Fruit fly (Drosophila melanogaster) whole organism, embryonic: ENCODE data around the gene CG12194.

Experiments
- Antp ChIP-seq: fragments of 200-800 bp; sonication (Bioruptor generic); optimal IDR thresholded peaks from 3 replicates; lab custom pipeline; 2016; ENCODE audit warnings: missing biosample characterization, missing genetic modification characterization
- Asciz ChIP-seq: fragments of 200-800 bp; sonication (Bioruptor generic); optimal IDR thresholded peaks from 2 replicates; lab custom pipeline; 2017; ENCODE audit warnings: missing biosample characterization, mild to moderate bottlenecking, missing genetic modification characterization, missing genetic modification reagents
- Bgb ChIP-seq: fragments of 200-800 bp; sonication (Bioruptor generic); IDR thresholded peaks from 2 replicates; pipeline ENCODE4 v1.3.6; 2022; ENCODE audit warnings: missing biosample characterization, missing genetic modification characterization; ENCODE audit not compliant: partially characterized antibody
- BtbVII ChIP-seq: fragments of 200-800 bp; sonication (Bioruptor generic); optimal IDR thresholded peaks from 3 replicates; lab custom pipeline; 2017; ENCODE audit warnings: missing biosample characterization, mild to moderate bottlenecking, missing genetic modification characterization
- CG10654 ChIP-seq: fragments of 200-800 bp; sonication (Bioruptor generic); optimal IDR thresholded peaks from 2 replicates; lab custom pipeline; 2016; ENCODE audit warnings: missing biosample characterization, missing genetic modification characterization
- CG11560 ChIP-seq: fragments of 200-800 bp; sonication (Bioruptor generic); IDR thresholded peaks from 3 replicates; pipeline ENCODE4 v1.3.6; 2022; ENCODE audit warnings: missing biosample characterization, missing genetic modification characterization
- CG13894 ChIP-seq: fragments of 200-800 bp; sonication (Bioruptor generic); optimal IDR thresholded peaks from 3 replicates; lab custom pipeline; 2018; ENCODE audit warnings: missing biosample characterization, mild to moderate bottlenecking, missing genetic modification characterization, moderate library complexity
- CG30431 ChIP-seq: fragments of 200-800 bp; sonication (Bioruptor generic); optimal IDR thresholded peaks from 2 replicates; lab custom pipeline; 2017; ENCODE audit warnings: missing biosample characterization, missing genetic modification characterization
- CG3281 ChIP-seq: fragments of 200-800 bp; sonication (Bioruptor generic); optimal IDR thresholded peaks from 3 replicates; lab custom pipeline; 2017; ENCODE audit warnings: missing biosample characterization, mild to moderate bottlenecking, missing genetic modification characterization
- CG33557 ChIP-seq: fragments of 200-800 bp; sonication (Bioruptor generic); optimal IDR thresholded peaks from 2 replicates; lab custom pipeline; 2019; ENCODE audit warnings: missing biosample characterization, mild to moderate bottlenecking, missing genetic modification characterization, moderate library complexity
- CG3726 ChIP-seq: fragments of 200-800 bp; sonication (Bioruptor generic); IDR thresholded peaks from 3 replicates; pipeline ENCODE4, ENCODE4 v1.3.6; 2022; ENCODE audit warnings: missing biosample characterization, missing genetic modification characterization
- CG6272 ChIP-seq: fragments of 200-800 bp; sonication (Bioruptor generic); IDR thresholded peaks from 2 replicates; pipeline ENCODE4 v1.3.6; 2022; ENCODE audit warnings: missing biosample characterization, missing genetic modification characterization
- CG6765 ChIP-seq: fragments of 200-800 bp; sonication (Bioruptor generic); optimal IDR thresholded peaks from 3 replicates; lab custom pipeline; 2017; ENCODE audit warnings: missing biosample characterization, mild to moderate bottlenecking, missing genetic modification characterization
- CG7357 ChIP-seq: fragments of 200-800 bp; sonication (Bioruptor generic); IDR thresholded peaks from 3 replicates; pipeline ENCODE4 v1.3.6; 2022; ENCODE audit warnings: missing biosample characterization, missing genetic modification characterization
- CG7928 ChIP-seq: fragments of 200-800 bp; sonication (Bioruptor generic); optimal IDR thresholded peaks from 2 replicates; lab custom pipeline; 2017; ENCODE audit warnings: missing biosample characterization, mild to moderate bottlenecking, missing genetic modification characterization
- CG8765 ChIP-seq: fragments of 200-800 bp; sonication (Bioruptor generic); IDR thresholded peaks from 2 replicates; pipeline ENCODE4 v1.3.6; 2022; ENCODE audit warnings: missing biosample characterization, missing genetic modification characterization
- D19B ChIP-seq: fragments of 200-800 bp; sonication (Bioruptor generic); optimal IDR thresholded peaks from 2 replicates; lab custom pipeline; 2017; ENCODE audit warnings: missing biosample characterization, mild to moderate bottlenecking, missing genetic modification characterization
- Eip74EF ChIP-seq, 2 experiments: fragments of 200-800 bp in 1 of 2; fragments of >200 bp in 1 of 2; sonication (Bioruptor generic) in 1 of 2; optimal IDR thresholded peaks; 2 replicates each; lab custom pipeline; 2017 to 2019; ENCODE audit warnings: missing biosample characterization in 2 of 2, missing genetic modification characterization in 2 of 2, mild to moderate bottlenecking in 1 of 2, moderate library complexity in 1 of 2
- Gug ChIP-seq: fragments of 200-800 bp; sonication (Bioruptor generic); IDR thresholded peaks from 4 replicates; pipeline ENCODE4 v1.3.6; 2022; ENCODE audit warnings: missing biosample characterization, missing genetic modification characterization
- H15 ChIP-seq: fragments of 200-800 bp; sonication (Bioruptor generic); IDR thresholded peaks from 3 replicates; pipeline ENCODE4 v1.3.6; 2022; ENCODE audit warnings: missing biosample characterization, missing genetic modification characterization
- Kr ChIP-seq: fragments of 200-800 bp; sonication (Bioruptor generic); optimal IDR thresholded peaks from 2 replicates; lab custom pipeline; 2017; ENCODE audit warnings: missing biosample characterization, mild to moderate bottlenecking, missing genetic modification characterization
- Mad ChIP-seq: fragments of 200-800 bp; sonication (Bioruptor generic); optimal IDR thresholded peaks from 2 replicates; lab custom pipeline; 2016; ENCODE audit warnings: missing biosample characterization, missing genetic modification characterization
- Mes4 ChIP-seq: fragments of 200-800 bp; sonication (Bioruptor generic); optimal IDR thresholded peaks from 2 replicates; lab custom pipeline; 2016; ENCODE audit warnings: missing biosample characterization, missing genetic modification characterization
- NC2α ChIP-seq: fragments of 200-800 bp; sonication (Bioruptor generic); optimal IDR thresholded peaks from 2 replicates; lab custom pipeline; 2016; ENCODE audit warnings: missing biosample characterization, missing genetic modification characterization
- Sin3A ChIP-seq: fragments of >200 bp; optimal IDR thresholded peaks from 2 replicates; lab custom pipeline; 2018
- Sox102F ChIP-seq: fragments of 200-800 bp; sonication (Bioruptor generic); optimal IDR thresholded peaks from 2 replicates; lab custom pipeline; 2018; ENCODE audit warnings: missing biosample characterization, mild to moderate bottlenecking, missing genetic modification characterization, moderate library complexity
- TFAM ChIP-seq: fragments of 200-800 bp; sonication (Bioruptor generic); optimal IDR thresholded peaks from 2 replicates; lab custom pipeline; 2017; ENCODE audit warnings: missing biosample characterization, missing genetic modification characterization, inconsistent platforms
- ara ChIP-seq: fragments of 200-800 bp; sonication (Bioruptor generic); IDR thresholded peaks from 2 replicates; pipeline ENCODE4 v1.3.6; 2022; ENCODE audit warnings: missing biosample characterization, missing genetic modification characterization
- ase ChIP-seq: fragments of 200-800 bp; sonication (Bioruptor generic); IDR thresholded peaks from 3 replicates; pipeline ENCODE4 v1.3.6; 2022; ENCODE audit warnings: missing biosample characterization, missing genetic modification characterization
- bigmax ChIP-seq: fragments of 200-800 bp; sonication (Bioruptor generic); optimal IDR thresholded peaks from 2 replicates; lab custom pipeline; 2018; ENCODE audit warnings: missing biosample characterization, mild to moderate bottlenecking, missing genetic modification characterization
- cato ChIP-seq: fragments of 200-800 bp; sonication (Bioruptor generic); optimal IDR thresholded peaks from 2 replicates; lab custom pipeline; 2016; ENCODE audit warnings: missing biosample characterization, missing genetic modification characterization, borderline replicate concordance
- chif ChIP-seq, 2 experiments: fragments of 200-800 bp; sonication (Bioruptor generic); optimal IDR thresholded peaks; 3 replicates each; lab custom pipeline; 2016; ENCODE audit warnings: missing biosample characterization in 2 of 2, missing genetic modification characterization in 2 of 2
- ci ChIP-seq: fragments of 200-800 bp; sonication (Bioruptor generic); IDR thresholded peaks from 3 replicates; pipeline ENCODE4 v1.3.6; 2022; ENCODE audit warnings: missing biosample characterization, missing genetic modification characterization
- fd3F ChIP-seq: fragments of 200-800 bp; sonication (Bioruptor generic); optimal IDR thresholded peaks from 2 replicates; lab custom pipeline; 2018; ENCODE audit warnings: missing biosample characterization, mild to moderate bottlenecking, missing genetic modification characterization, moderate library complexity
- gem ChIP-seq: fragments of 200-800 bp; sonication (Bioruptor generic); optimal IDR thresholded peaks from 2 replicates; lab custom pipeline; 2019; ENCODE audit warnings: missing biosample characterization, mild to moderate bottlenecking, missing genetic modification characterization, moderate library complexity
- gsb-n ChIP-seq: fragments of 200-800 bp; sonication (Bioruptor generic); optimal IDR thresholded peaks from 3 replicates; lab custom pipeline; 2018; ENCODE audit warnings: missing biosample characterization, mild to moderate bottlenecking, missing genetic modification characterization
- inv ChIP-seq: fragments of 200-800 bp; sonication (Bioruptor generic); IDR thresholded peaks from 2 replicates; pipeline ENCODE4 v1.3.6; 2022; ENCODE audit warnings: missing biosample characterization, missing genetic modification characterization; ENCODE audit not compliant: partially characterized antibody
- lab ChIP-seq: fragments of 200-800 bp; sonication (Bioruptor generic); optimal IDR thresholded peaks from 3 replicates; lab custom pipeline; 2017; ENCODE audit warnings: missing biosample characterization, missing genetic modification characterization, mild to moderate bottlenecking, moderate library complexity, missing genetic modification reagents
- lbe ChIP-seq: fragments of 200-800 bp; sonication (Bioruptor generic); optimal IDR thresholded peaks from 2 replicates; lab custom pipeline; 2016; ENCODE audit warnings: missing biosample characterization, mild to moderate bottlenecking, missing genetic modification characterization
- pb ChIP-seq: fragments of 200-800 bp; sonication (Bioruptor generic); optimal IDR thresholded peaks from 3 replicates; lab custom pipeline; 2016; ENCODE audit warnings: missing biosample characterization, missing genetic modification characterization
- prd ChIP-seq, 3 experiments: fragments of >200 bp in 2 of 3; fragments of 200-800 bp in 1 of 3; sonication (Bioruptor generic) in 1 of 3; optimal IDR thresholded peaks in 2 of 3; IDR thresholded peaks in 1 of 3; 2 replicates in 2 of 3; 3 replicates in 1 of 3; pipeline versions ENCODE4 v1.3.6 to Lab custom; 2017 to 2022; ENCODE audit warnings: missing biosample characterization in 1 of 3, missing genetic modification characterization in 1 of 3
- row ChIP-seq: fragments of 200-800 bp; sonication (Bioruptor generic); IDR thresholded peaks from 3 replicates; pipeline ENCODE4 v1.3.6; 2022; ENCODE audit warnings: missing biosample characterization, missing genetic modification characterization
- salm ChIP-seq: fragments of 200-800 bp; sonication (Bioruptor generic); optimal IDR thresholded peaks from 2 replicates; lab custom pipeline; 2018; ENCODE audit warnings: missing biosample characterization, mild to moderate bottlenecking, missing genetic modification characterization
- schlank ChIP-seq: fragments of 200-800 bp; sonication (Bioruptor generic); optimal IDR thresholded peaks from 2 replicates; lab custom pipeline; 2018; ENCODE audit warnings: missing biosample characterization, mild to moderate bottlenecking, missing genetic modification characterization
- sima ChIP-seq: fragments of 200-800 bp; sonication (Bioruptor generic); optimal IDR thresholded peaks from 2 replicates; lab custom pipeline; 2016; ENCODE audit warnings: missing biosample characterization, missing genetic modification characterization
- slp2 ChIP-seq: fragments of 200-800 bp; sonication (Bioruptor generic); optimal IDR thresholded peaks from 2 replicates; lab custom pipeline; 2016; ENCODE audit warnings: missing biosample characterization, missing genetic modification characterization
- sob ChIP-seq: fragments of 200-800 bp; sonication (Bioruptor generic); IDR thresholded peaks from 2 replicates; pipeline ENCODE4 v1.3.6; 2022; ENCODE audit warnings: missing biosample characterization, missing genetic modification characterization
- wek ChIP-seq: fragments of 200-800 bp; sonication (Bioruptor generic); optimal IDR thresholded peaks from 3 replicates; lab custom pipeline; 2018; ENCODE audit warnings: missing biosample characterization, mild to moderate bottlenecking, missing genetic modification characterization, moderate library complexity

Gene CG12194

dm6 chr2L:4887382-4888219, 49.5 kb downstream of the CG12194 start (continued):
- TF ChIP-seq row (GFP tag; lab: Robert Waterston, UW) (peak; percentile 66), sima (GFP tag; lab: Kevin White, UChicago) (no peak), schlank (tag; lab: Kevin White, UChicago) (no peak), Bgb (GFP tag; lab: Robert Waterston, UW) (no peak), gsb-n (tag; lab: Kevin White, UChicago) (peak; percentile 41), CG7357 (GFP tag; lab: Robert Waterston, UW) (peak; percentile 41; the same call in 1 of the 3 replicates), ci (peak; percentile 67), Gug (GFP tag; lab: Robert Waterston, UW) (peak; percentile 46; the same call in 2 of the 4 replicates), pb (no peak), CG7928 (GFP tag; lab: Kevin White, UChicago) (peak; percentile 17), cato (GFP tag; lab: Kevin White, UChicago) (peak; percentile 14), CG30431 (GFP tag; lab: Kevin White, UChicago) (peak; percentile 24), lab (GFP tag; lab: Kevin White, UChicago) (peak; percentile 62), Sin3A (no peak), fd3F (GFP tag; lab: Kevin White, UChicago) (peak; percentile 39), CG3281 (peak; percentile 52), sob (peak; percentile 68), Antp (GFP tag; lab: Kevin White, UChicago) (peak; percentile 10), slp2 (GFP tag; lab: Kevin White, UChicago) (no peak), D19B (GFP tag; lab: Kevin White, UChicago) (peak; percentile 18), CG33557 (no peak), CG10654 (GFP tag; lab: Kevin White, UChicago) (peak; percentile 35), NC2α (GFP tag; lab: Kevin White, UChicago) (peak; percentile 8), gem (peak; percentile 80), lbe (GFP tag; lab: Kevin White, UChicago) (peak; percentile 87), prd (optimal IDR thresholded peaks at IDR 0.05; lab: Kevin White, UChicago) (no peak), prd (GFP tag; IDR thresholded peaks at IDR 0.05; lab: Robert Waterston, UW) (peak; percentile 77), ara (peak; percentile 64), Asciz (GFP tag; lab: Kevin White, UChicago) (peak; percentile 12), Mes4 (GFP tag; lab: Kevin White, UChicago) (no peak), CG6765 (GFP tag; lab: Kevin White, UChicago) (no peak), inv (no peak), wek (GFP tag; lab: Kevin White, UChicago) (no peak), Mad (GFP tag; lab: Kevin White, UChicago) (no peak), bigmax (GFP tag; lab: Kevin White, UChicago) (no peak), salm (no peak), CG13894 (tag; lab: Kevin White, UChicago) (no peak), Kr (no peak), H15 (GFP tag; lab: Robert Waterston, UW) (peak; percentile 74; the same call in 2 of the 3 replicates), Eip74EF (GFP tag; optimal IDR thresholded peaks at IDR 0.05; lab: Kevin White, UChicago) (no peak), CG6272 (GFP tag; lab: Robert Waterston, UW) (peak; percentile 38; the same call in 1 of the 2 replicates), TFAM (no peak), Sox102F (peak; percentile 71), ase (peak; percentile 72; the same call in 2 of the 3 replicates), CG8765 (GFP tag; lab: Robert Waterston, UW) (0 out of 2 replicates have a peak, but pooled peaks have one; percentile 42), CG3726 (GFP tag; lab: Robert Waterston, UW) (0 out of 3 replicates have a peak, but pooled peaks have one; percentile 34), BtbVII (GFP tag; lab: Kevin White, UChicago) (peak; percentile 39), chif (GFP tag; optimal IDR thresholded peaks at IDR 0.05; lab: Kevin White, UChicago) (peak; percentile 44 to 51), CG11560 (tag; lab: Robert Waterston, UW) (0 out of 3 replicates have a peak, but pooled peaks have one; percentile 37)
